Fruit fly (Drosophila melanogaster) whole organism, embryonic: ENCODE data around the gene kibra.
A peak's percentile ranks its signal among the peaks of the same experiment; 100 is the strongest.

Source experiments
- Ada2b ChIP-seq: fragments of 200-800 bp; sonication (Bioruptor generic); IDR thresholded peaks from 2 replicates; pipeline ENCODE4 v1.3.6; 2022; ENCODE audit warnings: missing biosample characterization, missing genetic modification characterization
- Bteb2 ChIP-seq: fragments of 200-800 bp; sonication (Bioruptor generic); optimal IDR thresholded peaks from 2 replicates; lab custom pipeline; 2016; ENCODE audit warnings: missing biosample characterization, missing genetic modification characterization
- CG10209 ChIP-seq: fragments of 200-800 bp; sonication (Bioruptor generic); optimal IDR thresholded peaks from 3 replicates; lab custom pipeline; 2017; ENCODE audit warnings: missing biosample characterization, mild to moderate bottlenecking, missing genetic modification characterization, missing genetic modification reagents
- CG10366 ChIP-seq: fragments of 200-800 bp; sonication (Bioruptor generic); IDR thresholded peaks from 2 replicates; pipeline ENCODE4 v1.3.6; 2022; ENCODE audit warnings: missing biosample characterization, missing genetic modification characterization
- CG10979 ChIP-seq: fragments of 200-800 bp; sonication (Bioruptor generic); optimal IDR thresholded peaks from 2 replicates; lab custom pipeline; 2018; ENCODE audit warnings: missing biosample characterization, mild to moderate bottlenecking, missing genetic modification characterization, moderate library complexity
- CG11456 ChIP-seq: fragments of 200-800 bp; sonication (Bioruptor generic); IDR thresholded peaks from 3 replicates; pipeline ENCODE4 v1.3.6; 2022; ENCODE audit warnings: missing biosample characterization, missing genetic modification characterization
- CG13624 ChIP-seq: fragments of 200-800 bp; sonication (Bioruptor generic); optimal IDR thresholded peaks from 2 replicates; lab custom pipeline; 2016; ENCODE audit warnings: missing biosample characterization, missing genetic modification characterization
- CG1602 ChIP-seq: fragments of 200-800 bp; sonication (Bioruptor generic); optimal IDR thresholded peaks from 3 replicates; lab custom pipeline; 2016; ENCODE audit warnings: missing biosample characterization, missing genetic modification characterization
- CG16813 ChIP-seq: fragments of 200-800 bp; sonication (Bioruptor generic); IDR thresholded peaks from 3 replicates; pipeline ENCODE4 v1.3.6; 2022; ENCODE audit warnings: missing biosample characterization, missing genetic modification characterization; ENCODE audit not compliant: partially characterized antibody
- CG18262 ChIP-seq: fragments of 200-800 bp; optimal IDR thresholded peaks from 3 replicates; lab custom pipeline; 2019; ENCODE audit warnings: missing biosample characterization, mild to moderate bottlenecking, missing genetic modification characterization, moderate library complexity
- CG18619 ChIP-seq: fragments of 200-800 bp; sonication (Bioruptor generic); optimal IDR thresholded peaks from 3 replicates; lab custom pipeline; 2017; ENCODE audit warnings: missing biosample characterization, mild to moderate bottlenecking, missing genetic modification characterization
- CG2116 ChIP-seq: fragments of 200-800 bp; sonication (Bioruptor generic); optimal IDR thresholded peaks from 3 replicates; lab custom pipeline; 2018; ENCODE audit warnings: missing biosample characterization, mild to moderate bottlenecking, missing genetic modification characterization
- CG2199 ChIP-seq: fragments of 200-800 bp; sonication (Bioruptor generic); IDR thresholded peaks from 3 replicates; pipeline ENCODE4 v1.3.6; 2022; ENCODE audit warnings: missing biosample characterization, missing genetic modification characterization
- CG31441 ChIP-seq: fragments of 200-800 bp; sonication (Bioruptor generic); IDR thresholded peaks from 2 replicates; pipeline ENCODE4 v1.3.6; 2022; ENCODE audit warnings: missing biosample characterization, missing genetic modification characterization
- CG5953 ChIP-seq: fragments of 200-800 bp; sonication (Bioruptor generic); IDR thresholded peaks from 2 replicates; pipeline ENCODE4 v1.3.6; 2022; ENCODE audit warnings: missing biosample characterization, missing genetic modification characterization
- CG6791 ChIP-seq: fragments of 200-800 bp; sonication (Bioruptor generic); IDR thresholded peaks from 3 replicates; pipeline ENCODE4 v1.3.6; 2022; ENCODE audit warnings: missing biosample characterization, missing genetic modification characterization; ENCODE audit not compliant: partially characterized antibody
- CG7271 ChIP-seq: fragments of 200-800 bp; sonication (Bioruptor generic); optimal IDR thresholded peaks from 2 replicates; lab custom pipeline; 2018; ENCODE audit warnings: missing biosample characterization, mild to moderate bottlenecking, missing genetic modification characterization, moderate library complexity
- CG7745 ChIP-seq: fragments of 200-800 bp; sonication (Bioruptor generic); optimal IDR thresholded peaks from 2 replicates; lab custom pipeline; 2018; ENCODE audit warnings: missing biosample characterization, mild to moderate bottlenecking, missing genetic modification characterization, moderate library complexity
- CG8944 ChIP-seq: fragments of 200-800 bp; sonication (Bioruptor generic); optimal IDR thresholded peaks from 3 replicates; lab custom pipeline; 2016; ENCODE audit warnings: missing biosample characterization, missing genetic modification characterization
- Doc2 ChIP-seq: fragments of 200-800 bp; sonication (Bioruptor generic); IDR thresholded peaks from 2 replicates; pipeline ENCODE4 v1.3.6; 2022; ENCODE audit warnings: missing biosample characterization, missing genetic modification characterization
- Fer3 ChIP-seq: fragments of 200-800 bp; sonication (Bioruptor generic); optimal IDR thresholded peaks from 2 replicates; lab custom pipeline; 2018; ENCODE audit warnings: missing biosample characterization, mild to moderate bottlenecking, missing genetic modification characterization, moderate library complexity
- HHEX ChIP-seq: fragments of 200-800 bp; sonication (Bioruptor generic); optimal IDR thresholded peaks from 3 replicates; lab custom pipeline; 2017; ENCODE audit warnings: missing biosample characterization, mild to moderate bottlenecking, missing genetic modification characterization, missing genetic modification reagents
- HLHmδ ChIP-seq: fragments of 200-800 bp; sonication (Bioruptor generic); optimal IDR thresholded peaks from 2 replicates; lab custom pipeline; 2018; ENCODE audit warnings: missing biosample characterization, mild to moderate bottlenecking, missing genetic modification characterization, moderate library complexity
- Hey ChIP-seq: fragments of 200-800 bp; sonication (Bioruptor generic); optimal IDR thresholded peaks from 3 replicates; lab custom pipeline; 2018; ENCODE audit warnings: missing biosample characterization, mild to moderate bottlenecking, missing genetic modification characterization
- Pdp1 ChIP-seq, 2 experiments: fragments of 200-800 bp; sonication (Bioruptor generic); optimal IDR thresholded peaks; 3 replicates each; lab custom pipeline; 2016; ENCODE audit warnings: missing biosample characterization in 2 of 2, missing genetic modification characterization in 2 of 2, mild to moderate bottlenecking in 1 of 2, moderate library complexity in 1 of 2
- Ssrp ChIP-seq: fragments of 200-800 bp; sonication (Bioruptor generic); optimal IDR thresholded peaks from 2 replicates; lab custom pipeline; 2018; ENCODE audit warnings: missing biosample characterization, mild to moderate bottlenecking, missing genetic modification characterization, moderate library complexity
- TFAM ChIP-seq: fragments of 200-800 bp; sonication (Bioruptor generic); optimal IDR thresholded peaks from 2 replicates; lab custom pipeline; 2017; ENCODE audit warnings: missing biosample characterization, missing genetic modification characterization, inconsistent platforms
- Xbp1 ChIP-seq: fragments of 200-800 bp; sonication (Bioruptor generic); optimal IDR thresholded peaks from 3 replicates; lab custom pipeline; 2016; ENCODE audit warnings: missing biosample characterization, mild to moderate bottlenecking, missing genetic modification characterization
- Xrp1 ChIP-seq: fragments of 200-800 bp; sonication (Bioruptor generic); IDR thresholded peaks from 2 replicates; pipeline ENCODE4 v1.3.6; 2022; ENCODE audit warnings: missing biosample characterization, missing genetic modification characterization
- ase ChIP-seq: fragments of 200-800 bp; sonication (Bioruptor generic); IDR thresholded peaks from 3 replicates; pipeline ENCODE4 v1.3.6; 2022; ENCODE audit warnings: missing biosample characterization, missing genetic modification characterization
- bbx ChIP-seq: fragments of 200-800 bp; sonication (Bioruptor generic); IDR thresholded peaks from 2 replicates; pipeline ENCODE4 v1.3.6; 2022; ENCODE audit warnings: missing biosample characterization, missing genetic modification characterization; ENCODE audit not compliant: partially characterized antibody
- cato ChIP-seq: fragments of 200-800 bp; sonication (Bioruptor generic); optimal IDR thresholded peaks from 2 replicates; lab custom pipeline; 2016; ENCODE audit warnings: missing biosample characterization, missing genetic modification characterization, borderline replicate concordance
- dmrt11E ChIP-seq: fragments of 200-800 bp; sonication (Bioruptor generic); optimal IDR thresholded peaks from 3 replicates; lab custom pipeline; 2018; ENCODE audit warnings: missing biosample characterization, mild to moderate bottlenecking, missing genetic modification characterization, moderate library complexity
- fru ChIP-seq: fragments of >200 bp; optimal IDR thresholded peaks from 2 replicates; lab custom pipeline; 2017
- gcm2 ChIP-seq: fragments of 200-800 bp; sonication (Bioruptor generic); optimal IDR thresholded peaks from 2 replicates; lab custom pipeline; 2016; ENCODE audit warnings: missing biosample characterization, missing genetic modification characterization
- grau ChIP-seq: fragments of 200-800 bp; optimal IDR thresholded peaks from 3 replicates; lab custom pipeline; 2019; ENCODE audit warnings: missing biosample characterization, mild to moderate bottlenecking, missing genetic modification characterization, moderate library complexity
- hbn ChIP-seq: fragments of 200-800 bp; sonication (Bioruptor generic); IDR thresholded peaks from 2 replicates; pipeline ENCODE4 v1.3.6; 2022; ENCODE audit warnings: missing biosample characterization, missing genetic modification characterization; ENCODE audit not compliant: partially characterized antibody
- jing ChIP-seq: fragments of 200-800 bp; sonication (Bioruptor generic); optimal IDR thresholded peaks from 2 replicates; lab custom pipeline; 2018; ENCODE audit warnings: missing biosample characterization, mild to moderate bottlenecking, missing genetic modification characterization
- kah ChIP-seq: fragments of 200-800 bp; sonication (Bioruptor generic); optimal IDR thresholded peaks from 2 replicates; lab custom pipeline; 2018; ENCODE audit warnings: missing biosample characterization, mild to moderate bottlenecking, missing genetic modification characterization
- lbe ChIP-seq: fragments of 200-800 bp; sonication (Bioruptor generic); optimal IDR thresholded peaks from 2 replicates; lab custom pipeline; 2016; ENCODE audit warnings: missing biosample characterization, mild to moderate bottlenecking, missing genetic modification characterization
- lola ChIP-seq, 3 experiments: fragments of >200 bp in 2 of 3; fragments of 200-800 bp in 1 of 3; sonication (Bioruptor generic) in 1 of 3; optimal IDR thresholded peaks; 2 replicates each; lab custom pipeline; 2017 to 2019; ENCODE audit warnings: missing biosample characterization in 3 of 3, missing genetic modification characterization in 3 of 3, mild to moderate bottlenecking in 1 of 3, moderate library complexity in 1 of 3
- maf-S ChIP-seq: fragments of 200-800 bp; sonication (Bioruptor generic); optimal IDR thresholded peaks from 2 replicates; lab custom pipeline; 2016; ENCODE audit warnings: missing biosample characterization, missing genetic modification characterization
- odd ChIP-seq: fragments of 200-800 bp; sonication (Bioruptor generic); optimal IDR thresholded peaks from 2 replicates; lab custom pipeline; 2017; ENCODE audit warnings: missing biosample characterization, mild to moderate bottlenecking, missing genetic modification characterization
- seq ChIP-seq: fragments of 200-800 bp; sonication (Bioruptor generic); IDR thresholded peaks from 2 replicates; pipeline ENCODE4 v1.3.6; 2022; ENCODE audit warnings: missing biosample characterization, missing genetic modification characterization
- so ChIP-seq: fragments of 200-800 bp; sonication (Bioruptor generic); IDR thresholded peaks from 3 replicates; pipeline ENCODE4 v1.3.6; 2022; ENCODE audit warnings: missing biosample characterization, missing genetic modification characterization
- ssp ChIP-seq: fragments of 200-800 bp; sonication (Bioruptor generic); IDR thresholded peaks from 2 replicates; pipeline ENCODE4 v1.3.6; 2022; ENCODE audit warnings: missing biosample characterization, missing genetic modification characterization
- unc-4 ChIP-seq: fragments of 200-800 bp; sonication (Bioruptor generic); IDR thresholded peaks from 2 replicates; pipeline ENCODE4 v1.3.6; 2022; ENCODE audit warnings: missing biosample characterization, missing genetic modification characterization; ENCODE audit not compliant: partially characterized antibody
- vvl ChIP-seq: fragments of 200-800 bp; sonication (Bioruptor generic); IDR thresholded peaks from 2 replicates; pipeline ENCODE4 v1.3.6; 2022; ENCODE audit warnings: missing biosample characterization, missing genetic modification characterization
- zfh2 ChIP-seq: fragments of 200-800 bp; sonication (Bioruptor generic); optimal IDR thresholded peaks from 2 replicates; lab custom pipeline; 2016; ENCODE audit warnings: missing biosample characterization, missing genetic modification characterization

kibra gene

DNA sequence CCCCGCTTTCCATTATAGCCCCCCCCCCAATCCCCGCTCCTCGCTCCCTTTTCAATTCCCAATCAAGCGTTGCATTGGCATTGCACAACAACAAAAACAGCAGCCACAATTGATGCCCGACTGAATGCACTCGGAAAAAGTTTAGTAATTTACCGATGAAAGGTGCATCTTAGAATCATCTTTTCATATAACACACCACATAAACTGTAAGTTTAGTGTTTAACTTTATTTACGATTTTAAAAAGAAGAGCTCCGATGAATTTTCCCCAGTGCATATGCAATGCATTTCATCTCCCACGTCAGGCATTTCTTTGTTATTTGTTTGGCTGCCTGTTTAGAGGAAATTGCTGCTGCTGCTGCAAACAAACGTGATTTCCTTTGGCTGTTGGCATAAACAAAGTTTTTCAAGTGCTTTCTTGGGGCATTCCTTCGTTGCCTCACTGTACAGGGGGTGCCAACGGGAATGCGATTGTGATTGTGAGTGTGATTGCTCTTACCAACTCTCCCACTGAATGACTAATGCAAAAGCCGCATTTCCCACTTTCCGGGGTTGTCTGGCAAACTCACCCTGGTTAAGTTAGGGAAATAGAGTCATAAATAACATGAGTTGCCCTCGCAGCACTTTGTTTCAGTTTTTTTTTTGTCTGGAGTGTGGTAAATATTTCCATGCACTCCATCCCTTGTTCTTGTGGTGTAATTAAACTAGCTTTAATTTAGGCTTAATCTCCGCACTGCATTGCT is 31.7 kb downstream of the kibra start (continued):
- TF ChIP-seq vvl (GFP tag; lab: Robert Waterston, UW) (peak; percentile 80), CG2116 (GFP tag; lab: Kevin White, UChicago) (peak; percentile 11), CG18262 (peak; percentile 86), Xbp1 (GFP tag; lab: Kevin White, UChicago) (peak; percentile 66), CG16813 (GFP tag; lab: Robert Waterston, UW) (no peak), CG11456 (GFP tag; lab: Robert Waterston, UW) (no peak), jing (peak; percentile 48), lola (GFP tag; optimal IDR thresholded peaks at IDR 0.05; lab: Kevin White, UChicago) (peak in 1 of 3 experiments; percentile 83), Xrp1 (GFP tag; lab: Robert Waterston, UW) (peak; percentile 88), Bteb2 (GFP tag; lab: Kevin White, UChicago) (no peak), fru (lab: Kevin White, UChicago) (no peak), so (no peak), CG18619 (GFP tag; lab: Kevin White, UChicago) (no peak), Pdp1 (GFP tag; optimal IDR thresholded peaks at IDR 0.05; lab: Kevin White, UChicago) (peak; percentile 59), TFAM (peak; percentile 14), Fer3 (peak; percentile 31), kah (GFP tag; lab: Kevin White, UChicago) (peak; percentile 41), HLHmδ (GFP tag; lab: Kevin White, UChicago) (no peak), ase (GFP tag; lab: Robert Waterston, UW) (no peak; the same call in 2 of the 3 replicates), unc-4 (GFP tag; lab: Robert Waterston, UW) (no peak), grau (peak; percentile 58), CG7271 (peak; percentile 2), CG10209 (GFP tag; lab: Kevin White, UChicago) (peak; percentile 27), Ssrp (tag; lab: Kevin White, UChicago) (peak; percentile 73), lbe (GFP tag; lab: Kevin White, UChicago) (no peak), CG2199 (GFP tag; lab: Robert Waterston, UW) (peak; percentile 78; the same call in 2 of the 3 replicates), CG7745 (tag; lab: Kevin White, UChicago) (no peak), Doc2 (no peak), cato (GFP tag; lab: Kevin White, UChicago) (peak; percentile 30), gcm2 (GFP tag; lab: Kevin White, UChicago) (no peak), CG31441 (GFP tag; lab: Robert Waterston, UW) (peak; percentile 79), HHEX (peak; percentile 35), Ada2b (peak; percentile 43; the same call in 1 of the 2 replicates), CG1602 (GFP tag; lab: Kevin White, UChicago) (peak; percentile 54), Hey (tag; lab: Kevin White, UChicago) (no peak), seq (GFP tag; lab: Robert Waterston, UW) (no peak), dmrt11E (tag; lab: Kevin White, UChicago) (peak; percentile 87), CG8944 (peak; percentile 67), ssp (GFP tag; lab: Robert Waterston, UW) (peak; percentile 50), CG10979 (peak; percentile 89), hbn (no peak), maf-S (GFP tag; lab: Kevin White, UChicago) (no peak), zfh2 (GFP tag; lab: Kevin White, UChicago) (no peak), CG5953 (GFP tag; lab: Robert Waterston, UW) (peak; percentile 58; the same call in 1 of the 2 replicates), bbx (GFP tag; lab: Robert Waterston, UW) (no peak), CG13624 (GFP tag; lab: Kevin White, UChicago) (no peak), odd (GFP tag; lab: Kevin White, UChicago) (peak; percentile 5), CG6791 (GFP tag; lab: Robert Waterston, UW) (no peak), CG10366 (GFP tag; lab: Robert Waterston, UW) (peak; percentile 45; the same call in 1 of the 2 replicates)
